Worm (Caenorhabditis elegans): ENCODE data around the gene ZK1320.2.

Gene ZK1320.2

ce11 chrII:9617039-9617901 is 41.5 kb downstream of the ZK1320.2 start, which contains the start of gene hal-3 (continued):
- TF ChIP-seq atf-7 (tag; optimal IDR thresholded peaks at IDR 0.05) = no peak
- TF ChIP-seq zfh-2 (GFP tag; conservative IDR thresholded peaks at IDR 0.05) = no peak
- TF ChIP-seq rcor-1 (GFP tag; IDR thresholded peaks at IDR 0.05) = no peak

DNA sequence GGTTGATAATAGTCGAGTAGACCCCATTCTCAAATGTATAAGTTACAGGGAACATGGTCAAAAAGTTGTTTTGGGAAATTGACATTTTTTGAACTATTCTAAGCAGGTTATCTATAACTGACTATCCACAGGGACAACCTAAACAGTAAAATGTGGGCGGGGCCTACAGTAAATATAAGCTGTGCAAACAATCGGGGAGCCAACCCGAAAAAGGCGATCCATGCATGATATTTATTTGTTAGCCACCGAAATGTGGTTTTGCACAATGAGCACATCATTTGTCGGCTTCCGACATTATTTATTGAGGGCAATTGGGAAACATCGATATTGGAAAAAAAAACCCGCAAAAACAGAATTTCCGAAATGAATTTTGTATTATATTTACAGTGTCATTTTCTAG is 44.1 kb downstream of the ZK1320.2 start, which contains the start of gene hlh-6:
Gene hlh-6 (minus strand): TSS at position 101 of the 400 bp plus-strand sequence.
- TF ChIP-seq sdz-38 (tag; optimal IDR thresholded peaks at IDR 0.05) (no peak), aptf-2 (GFP tag; conservative IDR thresholded peaks at IDR 0.05) (no peak), F57C9.4 (tag; optimal IDR thresholded peaks at IDR 0.05) (no peak), rcor-1 (GFP tag; IDR thresholded peaks at IDR 0.05) (no peak), Y67H2A.10 (GFP tag; conservative IDR thresholded peaks at IDR 0.05) (no peak), ZK185.1 (tag; optimal IDR thresholded peaks at IDR 0.05; ENCODE audit: poor library complexity, severe bottlenecking) (no peak), F23B12.7 (tag; optimal IDR thresholded peaks at IDR 0.05; ENCODE audit: insufficient read depth) (no peak), ekl-4 (GFP tag; IDR thresholded peaks at IDR 0.05) (no peak), hmg-20 (GFP tag; IDR thresholded peaks at IDR 0.05) (no peak), sptf-2 (GFP tag; optimal IDR thresholded peaks at IDR 0.05) (no peak), K12H6.12 (tag; optimal IDR thresholded peaks at IDR 0.05) (no peak), tbx-9 (tag; optimal IDR thresholded peaks at IDR 0.05; ENCODE audit: borderline replicate concordance) (no peak), rpc-1 (optimal IDR thresholded peaks at IDR 0.05) (no peak), rpc-1 (tag; optimal IDR thresholded peaks at IDR 0.05) (no peak), zim-3 (tag; optimal IDR thresholded peaks at IDR 0.05) (no peak)

ce11 chrII:9611347-9611923 is 47.4 kb downstream of the ZK1320.2 start, which contains the start of the genes T15H9.5 and T15H9.4:
T15H9.5 (minus strand) TSS chrII:9611447.
T15H9.4 (plus strand) TSS chrII:9611873.
- no peak for TF ChIP-seq xnd-1 (tag; optimal IDR thresholded peaks at IDR 0.05)
- TF ChIP-seq cebp-2 (GFP tag; IDR thresholded peaks at IDR 0.05) = no peak
- no peak for TF ChIP-seq ceh-91 (GFP tag; IDR thresholded peaks at IDR 0.05)
- TF ChIP-seq ztf-3 (GFP tag; optimal IDR thresholded peaks at IDR 0.05) = no peak
- no peak for TF ChIP-seq efl-1 (GFP tag; optimal IDR thresholded peaks at IDR 0.05)
- no peak for TF ChIP-seq nhr-27 (tag; optimal IDR thresholded peaks at IDR 0.05)

ce11 chrII:9609296-9609695 is 49.5 kb downstream of the ZK1320.2 start, which contains the start of gene pap-2:
pap-2 (minus strand) TSS chrII:9609396.
- TF ChIP-seq madf-10 (tag; optimal IDR thresholded peaks at IDR 0.05) = no peak
- TF ChIP-seq madf-8 (GFP tag; conservative IDR thresholded peaks at IDR 0.05) = no peak
- no peak for TF ChIP-seq madf-6 (GFP tag; IDR thresholded peaks at IDR 0.05)
- no peak for TF ChIP-seq tlf-1 (GFP tag; optimal IDR thresholded peaks at IDR 0.05)
- TF ChIP-seq rcor-1 (GFP tag; IDR thresholded peaks at IDR 0.05) = no peak
- TF ChIP-seq Y95B8A.8 (GFP tag; IDR thresholded peaks at IDR 0.05) = no peak
- no peak for TF ChIP-seq rpc-1 (optimal IDR thresholded peaks at IDR 0.05)
- no peak for TF ChIP-seq rpc-1 (tag; optimal IDR thresholded peaks at IDR 0.05)
- no peak for TF ChIP-seq mel-28 (tag; optimal IDR thresholded peaks at IDR 0.05; ENCODE audit: borderline replicate concordance)
- no peak for TF ChIP-seq let-607 (tag; optimal IDR thresholded peaks at IDR 0.05)
- no peak for TF ChIP-seq F10E7.11 (tag; optimal IDR thresholded peaks at IDR 0.05)
- no peak for TF ChIP-seq lag-1 (GFP tag; IDR thresholded peaks at IDR 0.05)
- no peak for TF ChIP-seq ztf-28 (GFP tag; IDR thresholded peaks at IDR 0.05)

Measured in whole organism, young adult.